Worm (Caenorhabditis elegans): Measurements from ENCODE around the gene F41B4.3.

- no peak for TF ChIP-seq unc-62 (GFP tag; optimal IDR thresholded peaks at IDR 0.05)
- TF ChIP-seq unc-55 (GFP tag; optimal IDR thresholded peaks at IDR 0.05): peak; percentile 26
- TF ChIP-seq unc-39 (tag; optimal IDR thresholded peaks at IDR 0.05): no peak
These were observed 27.7 kb downstream of the F41B4.3 start for ce11 chrX:6808239-6808638.
